Fruit fly (Drosophila melanogaster) whole organism, pupa: Measurements from ENCODE around the gene hb.

Source experiments
- CG14655 ChIP-seq: fragments of 200-800 bp; sonication (Bioruptor generic); optimal IDR thresholded peaks from 3 replicates; lab custom pipeline; 2017; ENCODE audit warnings: mild to moderate bottlenecking, missing biosample characterization, missing genetic modification reagents, missing genetic modification characterization
- CG17806 ChIP-seq: fragments of 200-800 bp; sonication (Bioruptor generic); optimal IDR thresholded peaks from 2 replicates; lab custom pipeline; 2018; ENCODE audit warnings: missing biosample characterization, mild to moderate bottlenecking, missing genetic modification characterization, moderate library complexity
- CG32121 ChIP-seq: fragments of 200-800 bp; sonication (Bioruptor generic); IDR thresholded peaks from 2 replicates; pipeline ENCODE4 v1.3.6; 2022; ENCODE audit warnings: missing biosample characterization, missing genetic modification characterization
- CG4496 ChIP-seq: fragments of 200-800 bp; sonication (Bioruptor generic); IDR thresholded peaks from 3 replicates; pipeline ENCODE4 v1.3.6; 2022; ENCODE audit warnings: missing biosample characterization, missing genetic modification characterization
- D1 ChIP-seq: fragments of 200-800 bp; sonication (Bioruptor generic); optimal IDR thresholded peaks from 2 replicates; lab custom pipeline; 2018; ENCODE audit warnings: missing biosample characterization, mild to moderate bottlenecking, missing genetic modification characterization, moderate library complexity
- EcR ChIP-seq: fragments of 200-800 bp; sonication (Bioruptor generic); optimal IDR thresholded peaks from 3 replicates; lab custom pipeline; 2019; ENCODE audit warnings: missing biosample characterization, missing genetic modification characterization, mild to moderate bottlenecking, moderate library complexity, missing genetic modification reagents
- Pif1A ChIP-seq: fragments of 200-800 bp; sonication (Bioruptor generic); optimal IDR thresholded peaks from 3 replicates; lab custom pipeline; 2016; ENCODE audit warnings: missing biosample characterization, missing genetic modification characterization
- rn ChIP-seq: fragments of 200-800 bp; sonication (Bioruptor generic); IDR thresholded peaks from 2 replicates; pipeline ENCODE4 v1.3.6; 2022; ENCODE audit warnings: missing biosample characterization, missing genetic modification characterization

dm6 chr3R:8721071-8721470, 23.4 kb upstream of the hb start, which contains the start of gene CG8136:
- TF ChIP-seq CG32121 (GFP tag; lab: Robert Waterston, UW): no peak
- no peak for TF ChIP-seq Pif1A (GFP tag; lab: Kevin White, UChicago)
- no peak for TF ChIP-seq D1 (tag; lab: Kevin White, UChicago)
- no peak for TF ChIP-seq EcR (GFP tag; lab: Kevin White, UChicago)
- no peak for TF ChIP-seq CG4496 (GFP tag; lab: Robert Waterston, UW)
- TF ChIP-seq CG14655 (GFP tag; lab: Kevin White, UChicago): no peak
- TF ChIP-seq rn: no peak
- TF ChIP-seq CG17806: no peak
